Fruit fly (Drosophila melanogaster) Kc167 (cell line): ENCODE results near the gene Pli.

Experiments used
- insv ChIP-seq: fragments of >200 bp; optimal IDR thresholded peaks from 3 replicates; lab custom pipeline; 2018; ENCODE audit warnings: missing external identifiers
- psq ChIP-seq: fragments of >200 bp; optimal IDR thresholded peaks from 2 replicates; lab custom pipeline; 2017; ENCODE audit warnings: missing external identifiers

- TF ChIP-seq psq (no peak), insv (lab: Kevin White, UChicago) (no peak)
These were observed at the start of gene Pli for dm6 chr3R:23889922-23890321.
